Worm (Caenorhabditis elegans) whole organism, late embryonic: Measurements from ENCODE around the gene Y38C1BA.4.

Experiments
- C08G9.2 ChIP-seq: sonication (generic microtip); optimal IDR thresholded peaks from 2 replicates; lab custom pipeline; 2016; ENCODE audit warnings: mild to moderate bottlenecking, missing genetic modification characterization, moderate library complexity, missing compliant biosample characterization
- ama-1 ChIP-seq: fragments of 150-350 bp; optimal IDR thresholded peaks from 2 replicates; lab custom pipeline; 2014
- ceh-45 ChIP-seq: fragments of 200-800 bp; sonication (Bioruptor generic); IDR thresholded peaks from 2 replicates; pipeline ENCODE4 v1.3.6; 2022; ENCODE audit warnings: missing genetic modification reagents, missing genetic modification characterization, missing compliant biosample characterization
- dmd-4 ChIP-seq: sonication (generic microtip); optimal IDR thresholded peaks from 2 replicates; lab custom pipeline; 2016; ENCODE audit warnings: borderline replicate concordance, missing genetic modification characterization, missing compliant biosample characterization
- fkh-10 ChIP-seq: fragments of 150-350 bp; optimal IDR thresholded peaks from 2 replicates; lab custom pipeline; 2014; ENCODE audit warnings: missing biosample characterization, missing genetic modification reagents, missing genetic modification characterization
- hlh-6 ChIP-seq: sonication (generic microtip); optimal IDR thresholded peaks from 2 replicates; lab custom pipeline; 2016; ENCODE audit warnings: missing genotype, missing genetic modification characterization, missing compliant biosample characterization
- ttx-3 ChIP-seq: sonication (generic microtip); optimal IDR thresholded peaks from 2 replicates; lab custom pipeline; 2016; ENCODE audit warnings: missing genetic modification reagents, missing genetic modification characterization, missing compliant biosample characterization
- zip-5 ChIP-seq: sonication (generic microtip); optimal IDR thresholded peaks from 2 replicates; lab custom pipeline; 2016; ENCODE audit warnings: missing genetic modification characterization, missing compliant biosample characterization

DNA sequence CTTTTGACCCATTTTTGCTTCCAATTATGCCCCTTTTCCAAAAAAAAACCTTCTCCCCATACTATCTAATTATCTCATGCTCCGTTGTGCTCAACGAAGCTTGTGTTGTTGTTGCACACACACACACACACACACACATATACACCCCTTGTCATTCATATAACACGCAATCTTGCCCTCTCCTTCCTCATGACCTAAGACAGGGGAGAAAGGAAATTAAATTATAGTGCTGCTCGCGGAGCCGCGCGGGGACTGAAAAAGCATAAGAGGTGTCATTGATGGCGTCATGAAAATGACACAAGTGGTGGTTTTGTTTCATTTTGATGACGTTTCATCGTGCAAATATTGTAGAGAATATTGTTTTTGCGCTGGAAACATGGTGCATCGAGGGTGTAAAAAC is 5.1 kb downstream of the Y38C1BA.4 start:
- TF ChIP-seq C08G9.2 (tag; lab: Kevin White, UChicago) (no peak), fkh-10 (GFP tag; lab: Kevin White, UChicago) (no peak), dmd-4 (tag; lab: Kevin White, UChicago) (no peak), zip-5 (no peak), ceh-45 (GFP tag; lab: Robert Waterston, UW) (no peak), ttx-3 (tag; lab: Kevin White, UChicago) (no peak), ama-1 (lab: Kevin White, UChicago) (no peak), hlh-6 (tag; lab: Kevin White, UChicago) (no peak)
